Worm (Caenorhabditis elegans): ENCODE data around the gene tag-281.

The tag-281 gene

ce11 chrII:12452754-12453352 is 6.7 kb upstream of the tag-281 start, which contains the start of the genes sre-35 and sre-33:
sre-35 (minus strand) TSS chrII:12452854.
sre-33 (plus strand) TSS chrII:12453302.
- no peak for TF ChIP-seq mml-1 (tag; optimal IDR thresholded peaks at IDR 0.05)
- no peak for TF ChIP-seq lin-39 (tag; optimal IDR thresholded peaks at IDR 0.05)
- no peak for TF ChIP-seq sea-2 (GFP tag; optimal IDR thresholded peaks at IDR 0.05)
- TF ChIP-seq pha-4 (tag; optimal IDR thresholded peaks at IDR 0.05), result no peak
- TF ChIP-seq aly-2 (tag; optimal IDR thresholded peaks at IDR 0.05), result no peak

ce11 chrII:12456633-12457032 is 2.9 kb upstream of the tag-281 start, which contains the start of gene sre-32:
sre-32 (minus strand) TSS chrII:12456733.
- TF ChIP-seq R02D3.7 (tag; optimal IDR thresholded peaks at IDR 0.05), result no peak
- no peak for TF ChIP-seq unc-62 (GFP tag; optimal IDR thresholded peaks at IDR 0.05)
- TF ChIP-seq ceh-16 (tag; optimal IDR thresholded peaks at IDR 0.05), result no peak
- no peak for TF ChIP-seq ceh-9 (tag; optimal IDR thresholded peaks at IDR 0.05)
- no peak for TF ChIP-seq snpc-4 (tag; optimal IDR thresholded peaks at IDR 0.05)
- no peak for TF ChIP-seq mml-1 (tag; optimal IDR thresholded peaks at IDR 0.05)
- no peak for TF ChIP-seq nhr-28 (tag; optimal IDR thresholded peaks at IDR 0.05)
- TF ChIP-seq pha-4 (tag; optimal IDR thresholded peaks at IDR 0.05), result no peak
- no peak for TF ChIP-seq ztf-11 (tag; optimal IDR thresholded peaks at IDR 0.05)
- TF ChIP-seq elt-3 (tag; optimal IDR thresholded peaks at IDR 0.05), result no peak
- TF ChIP-seq ama-1 (optimal IDR thresholded peaks at IDR 0.05), result no peak
- TF ChIP-seq egl-5 (tag; optimal IDR thresholded peaks at IDR 0.05), result no peak
- TF ChIP-seq unc-39 (tag; optimal IDR thresholded peaks at IDR 0.05), result no peak
- TF ChIP-seq fos-1 (tag; optimal IDR thresholded peaks at IDR 0.05), result no peak

- no peak for TF ChIP-seq pqm-1 (tag; optimal IDR thresholded peaks at IDR 0.05)
- no peak for TF ChIP-seq snpc-4 (tag; optimal IDR thresholded peaks at IDR 0.05)
- no peak for TF ChIP-seq nhr-12 (tag; optimal IDR thresholded peaks at IDR 0.05)
- no peak for TF ChIP-seq daf-12 (tag; optimal IDR thresholded peaks at IDR 0.05)
- TF ChIP-seq jun-1 (tag; optimal IDR thresholded peaks at IDR 0.05), result no peak
- no peak for TF ChIP-seq nhr-28 (tag; optimal IDR thresholded peaks at IDR 0.05)
- TF ChIP-seq egl-27 (tag; optimal IDR thresholded peaks at IDR 0.05), result no peak
These were observed 2.3 kb upstream of the tag-281 start, which contains the start of gene sre-38 for ce11 chrII:12457275-12457674. sre-38 (plus strand) TSS chrII:12457575.

ce11 chrII:12460602-12461453 is 1.3 kb downstream of the tag-281 start, which contains the start of gene tag-280:
tag-280 (plus strand) TSS chrII:12460652.
- TF ChIP-seq elt-1 (tag; optimal IDR thresholded peaks at IDR 0.05), result no peak
- TF ChIP-seq eor-1 (tag; optimal IDR thresholded peaks at IDR 0.05), result no peak
- no peak for TF ChIP-seq egl-5 (tag; optimal IDR thresholded peaks at IDR 0.05)
- no peak for TF ChIP-seq jun-1 (tag; optimal IDR thresholded peaks at IDR 0.05)
- TF ChIP-seq nhr-237 (tag; optimal IDR thresholded peaks at IDR 0.05), result no peak
- TF ChIP-seq lin-39 (tag; optimal IDR thresholded peaks at IDR 0.05), result no peak
- TF ChIP-seq ZK546.5 (tag; optimal IDR thresholded peaks at IDR 0.05), result no peak
- no peak for TF ChIP-seq pha-4 (tag; optimal IDR thresholded peaks at IDR 0.05)
- TF ChIP-seq nfya-1 (tag; optimal IDR thresholded peaks at IDR 0.05; ENCODE audit: insufficient read depth), result no peak

ce11 chrII:12462244-12462643 is 2.7 kb downstream of the tag-281 start, which contains the start of gene F15A4.2:
F15A4.2 (plus strand) TSS chrII:12462544.
- TF ChIP-seq zag-1 (tag; optimal IDR thresholded peaks at IDR 0.05) (no peak), fos-1 (tag; optimal IDR thresholded peaks at IDR 0.05) (no peak), ztf-11 (tag; optimal IDR thresholded peaks at IDR 0.05) (no peak), lin-39 (tag; optimal IDR thresholded peaks at IDR 0.05) (no peak), nhr-76 (tag; optimal IDR thresholded peaks at IDR 0.05) (no peak), skn-1 (tag; optimal IDR thresholded peaks at IDR 0.05) (no peak), ztf-4 (tag; optimal IDR thresholded peaks at IDR 0.05) (no peak), pqm-1 (tag; optimal IDR thresholded peaks at IDR 0.05) (no peak), fkh-10 (GFP tag; optimal IDR thresholded peaks at IDR 0.05) (no peak), nhr-25 (tag; optimal IDR thresholded peaks at IDR 0.05) (no peak), ceh-9 (tag; optimal IDR thresholded peaks at IDR 0.05) (no peak)
